Fruit fly (Drosophila melanogaster): Measurements from ENCODE around the gene Pgls.

Gene Pgls

DNA sequence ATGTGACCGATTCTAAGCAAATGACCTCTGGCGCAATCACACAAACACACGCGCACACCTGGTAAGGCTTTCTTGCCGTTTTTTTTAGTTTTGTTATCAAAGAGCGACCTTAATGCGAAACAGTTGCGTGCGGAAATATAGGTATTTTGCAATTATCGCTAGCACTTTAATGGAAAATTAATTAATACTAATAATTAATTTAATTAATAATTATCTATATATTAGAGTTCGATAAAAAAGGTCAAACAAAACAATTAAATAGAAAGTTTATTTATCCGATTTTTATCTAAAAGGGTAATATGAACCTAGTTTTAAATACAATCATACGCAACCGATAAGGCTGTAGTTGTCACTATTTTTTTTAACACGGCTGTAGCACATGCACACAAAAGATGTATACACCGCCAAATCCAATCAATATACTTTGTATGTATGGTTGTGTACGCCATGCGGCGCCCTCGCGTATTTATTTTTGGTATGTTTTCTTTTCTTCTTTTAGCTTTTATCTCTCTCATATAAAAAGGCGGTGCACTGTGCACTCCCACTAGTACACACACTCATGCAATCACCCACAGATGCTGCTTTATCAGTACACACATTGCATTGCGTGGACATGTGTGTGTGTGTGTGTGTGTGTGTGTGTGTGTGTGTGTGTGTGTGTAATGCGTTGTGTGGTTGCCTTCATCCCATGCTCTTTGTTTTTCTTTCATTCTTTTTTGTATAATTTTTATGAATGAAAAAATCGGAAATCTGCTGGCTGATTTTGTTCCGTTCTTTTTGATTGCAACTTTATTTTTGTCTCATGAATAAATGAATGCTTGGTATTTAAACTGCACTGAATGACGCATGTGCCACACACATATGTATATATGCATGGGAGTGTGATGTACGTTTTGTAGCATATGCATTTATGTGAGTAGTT lies 44.5 kb upstream of the Pgls start (continued):
- peak; percentile 36 for TF ChIP-seq lz (GFP tag; optimal IDR thresholded peaks at IDR 0.05)
- TF ChIP-seq Ets21C (GFP tag; optimal IDR thresholded peaks at IDR 0.05): no peak
- TF ChIP-seq CG6163 (GFP tag; IDR thresholded peaks at IDR 0.05): peak; percentile 57
- no peak for TF ChIP-seq vri (GFP tag; optimal IDR thresholded peaks at IDR 0.05)
- TF ChIP-seq CG3919 (GFP tag; optimal IDR thresholded peaks at IDR 0.05): peak; percentile 34
- peak; percentile 43 for TF ChIP-seq CG10669 (GFP tag; optimal IDR thresholded peaks at IDR 0.05)
- peak; percentile 37 for TF ChIP-seq Sox14 (GFP tag; optimal IDR thresholded peaks at IDR 0.05)
- TF ChIP-seq Blimp-1 (GFP tag; optimal IDR thresholded peaks at IDR 0.05): peak; percentile 33
- TF ChIP-seq Hr4 (GFP tag; optimal IDR thresholded peaks at IDR 0.05): peak; percentile 28
- peak; percentile 41 for TF ChIP-seq CG31627 (GFP tag; optimal IDR thresholded peaks at IDR 0.05)

- TF ChIP-seq Ets96B (tag; optimal IDR thresholded peaks at IDR 0.05) (no peak), spab (GFP tag; optimal IDR thresholded peaks at IDR 0.05) (no peak), lz (GFP tag; optimal IDR thresholded peaks at IDR 0.05) (peak; percentile 2), CG31627 (GFP tag; optimal IDR thresholded peaks at IDR 0.05) (peak; percentile 27), CG6792 (GFP tag; optimal IDR thresholded peaks at IDR 0.05) (no peak), CG34406 (GFP tag; optimal IDR thresholded peaks at IDR 0.05) (no peak), OdsH (GFP tag; optimal IDR thresholded peaks at IDR 0.05) (peak; percentile 5), CG6276 (GFP tag; optimal IDR thresholded peaks at IDR 0.05) (no peak), CG1621 (tag; optimal IDR thresholded peaks at IDR 0.05) (no peak), salr (GFP tag; optimal IDR thresholded peaks at IDR 0.05) (no peak), CG3032 (tag; optimal IDR thresholded peaks at IDR 0.05) (no peak), CG15336 (GFP tag; IDR thresholded peaks at IDR 0.05) (peak; percentile 47), acj6 (GFP tag; optimal IDR thresholded peaks at IDR 0.05) (peak; percentile 28), CG8632 (GFP tag; optimal IDR thresholded peaks at IDR 0.05) (no peak), vri (GFP tag; optimal IDR thresholded peaks at IDR 0.05) (no peak), CG16779 (tag; optimal IDR thresholded peaks at IDR 0.05) (no peak), pdm3 (GFP tag; optimal IDR thresholded peaks at IDR 0.05) (peak; percentile 24), fd85E (GFP tag; optimal IDR thresholded peaks at IDR 0.05) (no peak), Eip93F (GFP tag; optimal IDR thresholded peaks at IDR 0.05) (no peak), achi (GFP tag; optimal IDR thresholded peaks at IDR 0.05) (peak; percentile 4), CG6163 (GFP tag; IDR thresholded peaks at IDR 0.05) (peak; percentile 64; the same call in 2 of the 3 replicates), dac (GFP tag; optimal IDR thresholded peaks at IDR 0.05) (no peak), Sox15 (GFP tag; optimal IDR thresholded peaks at IDR 0.05) (no peak), fkh (GFP tag; optimal IDR thresholded peaks at IDR 0.05) (no peak), CG11762 (GFP tag; optimal IDR thresholded peaks at IDR 0.05; ENCODE audit: insufficient read depth) (no peak), Ets21C (GFP tag; optimal IDR thresholded peaks at IDR 0.05) (no peak), CG11294 (GFP tag; IDR thresholded peaks at IDR 0.05) (no peak), cyc (GFP tag; optimal IDR thresholded peaks at IDR 0.05) (peak; percentile 30), CG8319 (GFP tag; optimal IDR thresholded peaks at IDR 0.05) (no peak), Blimp-1 (GFP tag; optimal IDR thresholded peaks at IDR 0.05) (no peak), Hr4 (GFP tag; optimal IDR thresholded peaks at IDR 0.05) (peak; percentile 48), Eip78C (GFP tag) (peak; percentile 51), net (GFP tag; optimal IDR thresholded peaks at IDR 0.05) (peak; percentile 36), CG6854 (GFP tag; optimal IDR thresholded peaks at IDR 0.05) (no peak), eg (GFP tag; IDR thresholded peaks at IDR 0.05) (peak; percentile 49; the same call in 1 of the 3 replicates), svp (GFP tag) (peak; percentile 65), ss (GFP tag; optimal IDR thresholded peaks at IDR 0.05) (no peak), Gug (GFP tag; IDR thresholded peaks at IDR 0.05) (no peak), CG6808 (GFP tag; optimal IDR thresholded peaks at IDR 0.05) (no peak), Hr38 (GFP tag; optimal IDR thresholded peaks at IDR 0.05) (no peak), Eip75B (GFP tag; optimal IDR thresholded peaks at IDR 0.05) (no peak), dsx (GFP tag; optimal IDR thresholded peaks at IDR 0.05; ENCODE audit: poor library complexity, severe bottlenecking) (no peak), CG7368 (GFP tag; optimal IDR thresholded peaks at IDR 0.05) (no peak), esn (GFP tag; optimal IDR thresholded peaks at IDR 0.05) (peak; percentile 37)
Observed at dm6 chrX:10804042-10804441, 43.2 kb upstream of the Pgls start.

All from whole organism, prepupa.